Worm (Caenorhabditis elegans): ENCODE measurements around the gene M110.3.

The M110.3 gene

DNA sequence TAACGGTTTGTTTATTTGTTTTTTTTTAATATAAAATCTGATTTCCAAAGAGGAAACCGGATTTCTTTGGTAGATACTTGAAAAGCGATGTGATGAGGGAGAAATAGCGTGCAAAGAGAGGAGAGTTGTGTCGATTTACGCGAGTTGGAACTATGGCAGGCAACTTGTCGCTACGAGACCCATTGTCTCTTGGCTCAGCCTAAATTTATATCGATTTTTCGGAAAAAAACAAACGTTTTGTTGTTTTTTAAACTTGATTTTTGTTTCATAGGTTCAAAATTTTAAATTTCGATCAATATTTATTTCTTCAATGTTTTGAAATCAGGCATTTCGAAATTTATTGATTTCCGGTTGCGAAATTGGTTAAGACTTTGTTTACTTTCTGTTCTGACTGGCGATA lies at the start of gene M110.3:
TSS of gene M110.3 (minus strand) at position 184 of the 400 bp plus-strand sequence.
- TF ChIP-seq tab-1 (GFP tag; IDR thresholded peaks at IDR 0.05) = no peak
- TF ChIP-seq ztf-29 (GFP tag; IDR thresholded peaks at IDR 0.05) = no peak
- TF ChIP-seq T22C8.4 (GFP tag; IDR thresholded peaks at IDR 0.05) = peak; percentile 63; the same call in 1 of the 2 replicates

DNA sequence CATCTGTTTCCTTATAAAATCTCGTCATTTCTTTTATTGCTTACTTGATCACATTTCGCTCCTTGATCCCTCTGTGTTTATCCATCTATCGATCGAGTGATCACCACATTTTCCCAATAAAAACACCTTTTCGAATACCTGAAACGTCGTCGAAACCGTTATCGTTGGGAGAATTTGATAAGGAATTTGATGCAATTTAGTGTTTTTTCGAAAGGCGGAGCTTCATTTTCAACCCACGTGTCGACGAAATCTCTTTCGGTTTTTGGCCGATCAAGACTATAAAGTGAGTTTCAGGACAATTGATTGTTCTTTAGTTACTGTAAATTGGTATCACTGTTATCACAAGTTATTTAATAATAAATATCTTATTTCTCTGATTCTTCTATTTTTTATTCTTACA lies 48.2 kb upstream of the M110.3 start, which contains the start of gene srdh-1:
TSS of gene srdh-1 (plus strand) at position 43 of the 400 bp plus-strand sequence.
- TF ChIP-seq klf-2 (GFP tag; conservative IDR thresholded peaks at IDR 0.05) = no peak
- no peak for TF ChIP-seq med-1 (GFP tag; optimal IDR thresholded peaks at IDR 0.05; ENCODE audit: insufficient read depth)
- TF ChIP-seq T22C8.4 (GFP tag; IDR thresholded peaks at IDR 0.05) = no peak
- no peak for TF ChIP-seq cog-1 (tag; optimal IDR thresholded peaks at IDR 0.05)
- no peak for TF ChIP-seq ref-1 (GFP tag; conservative IDR thresholded peaks at IDR 0.05)
- TF ChIP-seq tab-1 (GFP tag; IDR thresholded peaks at IDR 0.05) = no peak
- TF ChIP-seq flt-1 (GFP tag; IDR thresholded peaks at IDR 0.05) = no peak
- TF ChIP-seq ztf-23 (GFP tag; IDR thresholded peaks at IDR 0.05) = no peak
- TF ChIP-seq ztf-29 (GFP tag; IDR thresholded peaks at IDR 0.05) = no peak

DNA sequence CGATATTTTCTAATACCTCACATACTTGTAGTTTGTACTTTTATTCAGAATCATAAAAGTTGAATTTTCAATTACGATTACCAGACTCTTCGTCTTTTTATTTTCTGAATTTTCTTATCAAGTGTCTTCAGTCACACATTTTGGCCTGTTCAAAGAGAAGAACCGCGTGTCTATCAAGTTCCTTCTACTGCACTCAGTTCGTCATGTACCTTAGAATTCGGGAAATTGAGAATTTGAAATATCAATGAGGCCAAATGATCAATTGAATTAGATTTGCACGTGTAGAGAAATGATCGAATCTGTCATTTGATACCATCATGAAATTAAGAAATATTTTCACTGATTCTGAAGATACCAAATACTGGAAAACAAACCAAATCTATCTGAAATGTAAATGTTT lies 47.1 kb upstream of the M110.3 start:
- TF ChIP-seq ztf-23 (GFP tag; IDR thresholded peaks at IDR 0.05) (no peak), T22C8.4 (GFP tag; IDR thresholded peaks at IDR 0.05) (no peak), klf-2 (GFP tag; conservative IDR thresholded peaks at IDR 0.05) (no peak), cog-1 (tag; optimal IDR thresholded peaks at IDR 0.05) (no peak), ztf-29 (GFP tag; IDR thresholded peaks at IDR 0.05) (no peak), flt-1 (GFP tag; IDR thresholded peaks at IDR 0.05) (no peak), ref-1 (GFP tag; conservative IDR thresholded peaks at IDR 0.05) (no peak), tab-1 (GFP tag; IDR thresholded peaks at IDR 0.05) (no peak), med-1 (GFP tag; optimal IDR thresholded peaks at IDR 0.05; ENCODE audit: insufficient read depth) (no peak)

- TF ChIP-seq cog-1 (tag; optimal IDR thresholded peaks at IDR 0.05) (no peak), ztf-23 (GFP tag; IDR thresholded peaks at IDR 0.05) (no peak), T22C8.4 (GFP tag; IDR thresholded peaks at IDR 0.05) (no peak), flt-1 (GFP tag; IDR thresholded peaks at IDR 0.05) (no peak), klf-2 (GFP tag; conservative IDR thresholded peaks at IDR 0.05) (no peak), ztf-29 (GFP tag; IDR thresholded peaks at IDR 0.05) (no peak), ref-1 (GFP tag; conservative IDR thresholded peaks at IDR 0.05) (no peak), med-1 (GFP tag; optimal IDR thresholded peaks at IDR 0.05; ENCODE audit: insufficient read depth) (no peak), tab-1 (GFP tag; IDR thresholded peaks at IDR 0.05) (no peak)
These were observed 43.3 kb upstream of the M110.3 start for ce11 chrII:8259674-8260073.

DNA sequence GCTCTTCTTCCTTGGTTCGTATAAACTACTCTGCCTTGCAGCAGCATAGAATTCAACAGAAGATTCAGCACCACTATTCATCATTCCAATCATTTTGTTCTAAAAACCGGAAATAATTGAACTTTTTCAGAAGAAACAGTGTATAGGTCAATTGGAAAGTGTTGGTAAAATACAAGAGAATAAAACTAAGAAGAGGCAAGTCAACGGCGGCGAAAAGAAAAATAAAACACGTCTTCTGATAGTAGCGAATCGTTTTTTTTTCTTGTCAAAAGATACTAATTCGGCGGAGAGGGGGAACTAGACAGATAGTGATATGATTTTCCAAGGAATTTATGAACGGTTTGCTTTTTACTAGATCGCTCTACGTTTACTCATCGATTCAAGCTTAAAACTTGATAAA lies 42.6 kb upstream of the M110.3 start, which contains the start of gene F35C11.6:
TSS of gene F35C11.6 (minus strand) at position 101 of the 400 bp plus-strand sequence.
- no peak for TF ChIP-seq klf-2 (GFP tag; conservative IDR thresholded peaks at IDR 0.05)
- TF ChIP-seq tab-1 (GFP tag; IDR thresholded peaks at IDR 0.05) = no peak
- TF ChIP-seq cog-1 (tag; optimal IDR thresholded peaks at IDR 0.05) = no peak
- no peak for TF ChIP-seq ztf-29 (GFP tag; IDR thresholded peaks at IDR 0.05)
- TF ChIP-seq T22C8.4 (GFP tag; IDR thresholded peaks at IDR 0.05) = no peak
- no peak for TF ChIP-seq ztf-23 (GFP tag; IDR thresholded peaks at IDR 0.05)
- TF ChIP-seq ref-1 (GFP tag; conservative IDR thresholded peaks at IDR 0.05) = no peak
- no peak for TF ChIP-seq med-1 (GFP tag; optimal IDR thresholded peaks at IDR 0.05; ENCODE audit: insufficient read depth)
- TF ChIP-seq flt-1 (GFP tag; IDR thresholded peaks at IDR 0.05) = no peak

- no peak for TF ChIP-seq flt-1 (GFP tag; IDR thresholded peaks at IDR 0.05)
- no peak for TF ChIP-seq cog-1 (tag; optimal IDR thresholded peaks at IDR 0.05)
- TF ChIP-seq tab-1 (GFP tag; IDR thresholded peaks at IDR 0.05) = no peak
- TF ChIP-seq T22C8.4 (GFP tag; IDR thresholded peaks at IDR 0.05) = no peak
- TF ChIP-seq ref-1 (GFP tag; conservative IDR thresholded peaks at IDR 0.05) = no peak
- TF ChIP-seq ztf-29 (GFP tag; IDR thresholded peaks at IDR 0.05) = no peak
- no peak for TF ChIP-seq klf-2 (GFP tag; conservative IDR thresholded peaks at IDR 0.05)
- no peak for TF ChIP-seq ztf-23 (GFP tag; IDR thresholded peaks at IDR 0.05)
- TF ChIP-seq med-1 (GFP tag; optimal IDR thresholded peaks at IDR 0.05; ENCODE audit: insufficient read depth) = no peak
These were observed 39.6 kb upstream of the M110.3 start, which contains the start of gene F35C11.7 for ce11 chrII:8256013-8256412. F35C11.7 (plus strand) TSS chrII:8256313.

DNA sequence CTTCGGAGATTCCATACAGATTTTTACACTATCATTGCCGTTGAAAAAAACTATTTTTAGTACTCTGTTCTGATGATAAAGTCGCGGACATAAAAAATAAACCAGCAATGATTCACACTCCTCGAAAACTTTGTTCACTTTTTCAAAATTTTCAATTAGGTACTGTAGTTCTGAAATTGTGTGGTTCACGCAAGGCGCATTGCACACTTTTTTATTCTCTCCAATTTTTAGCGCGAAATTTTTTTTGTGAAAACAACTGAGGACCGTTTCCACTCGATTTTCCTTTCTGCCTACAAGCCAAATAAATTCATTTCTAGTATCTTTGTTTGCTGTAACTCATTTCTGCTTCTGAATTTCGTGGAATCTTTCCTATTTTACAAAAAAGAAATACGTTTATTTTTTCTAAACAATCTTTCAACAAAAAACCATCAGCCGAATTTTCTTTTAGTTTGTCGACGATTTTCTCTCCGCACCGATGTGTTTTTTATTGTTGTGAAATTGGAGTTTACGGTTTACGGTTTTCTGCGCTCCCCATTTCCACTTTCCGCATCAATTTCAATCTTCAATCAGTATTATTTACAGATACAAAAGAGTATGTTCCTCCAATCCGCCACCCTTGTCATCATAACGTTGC lies 36.9 kb upstream of the M110.3 start, which contains the start of gene F35C11.5:
TSS of gene F35C11.5 (plus strand) at position 584 of the 634 bp plus-strand sequence.
- TF ChIP-seq ref-1 (GFP tag; conservative IDR thresholded peaks at IDR 0.05) (no peak), ztf-23 (GFP tag; IDR thresholded peaks at IDR 0.05) (no peak), T22C8.4 (GFP tag; IDR thresholded peaks at IDR 0.05) (no peak), klf-2 (GFP tag; conservative IDR thresholded peaks at IDR 0.05) (no peak), flt-1 (GFP tag; IDR thresholded peaks at IDR 0.05) (no peak), med-1 (GFP tag; optimal IDR thresholded peaks at IDR 0.05; ENCODE audit: insufficient read depth) (no peak), ztf-29 (GFP tag; IDR thresholded peaks at IDR 0.05) (no peak), cog-1 (tag; optimal IDR thresholded peaks at IDR 0.05) (no peak), tab-1 (GFP tag; IDR thresholded peaks at IDR 0.05) (no peak)

DNA sequence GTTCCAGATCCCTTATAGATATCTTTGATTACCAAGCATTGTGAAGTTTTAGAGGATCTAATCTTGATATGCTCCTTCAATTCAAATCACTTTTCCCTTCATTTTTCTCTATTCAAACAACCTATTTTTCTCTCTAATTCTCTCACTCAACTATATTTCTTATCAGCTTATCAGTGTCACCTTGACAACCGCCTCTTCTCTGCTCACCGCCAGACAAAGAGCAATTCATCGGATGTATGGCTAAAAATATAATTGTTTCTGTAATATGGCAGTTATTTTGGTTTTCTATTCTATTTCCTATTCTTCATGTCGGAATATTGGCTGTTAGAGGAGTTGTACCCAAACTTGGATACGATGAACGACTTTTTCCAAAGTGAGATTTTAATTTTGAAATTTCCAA lies 33.3 kb upstream of the M110.3 start:
- TF ChIP-seq klf-2 (GFP tag; conservative IDR thresholded peaks at IDR 0.05) (no peak), ztf-29 (GFP tag; IDR thresholded peaks at IDR 0.05) (no peak), ref-1 (GFP tag; conservative IDR thresholded peaks at IDR 0.05) (no peak), T22C8.4 (GFP tag; IDR thresholded peaks at IDR 0.05) (no peak), flt-1 (GFP tag; IDR thresholded peaks at IDR 0.05) (no peak), med-1 (GFP tag; optimal IDR thresholded peaks at IDR 0.05; ENCODE audit: insufficient read depth) (no peak), ztf-23 (GFP tag; IDR thresholded peaks at IDR 0.05) (no peak), cog-1 (tag; optimal IDR thresholded peaks at IDR 0.05) (no peak), tab-1 (GFP tag; IDR thresholded peaks at IDR 0.05) (no peak)

DNA sequence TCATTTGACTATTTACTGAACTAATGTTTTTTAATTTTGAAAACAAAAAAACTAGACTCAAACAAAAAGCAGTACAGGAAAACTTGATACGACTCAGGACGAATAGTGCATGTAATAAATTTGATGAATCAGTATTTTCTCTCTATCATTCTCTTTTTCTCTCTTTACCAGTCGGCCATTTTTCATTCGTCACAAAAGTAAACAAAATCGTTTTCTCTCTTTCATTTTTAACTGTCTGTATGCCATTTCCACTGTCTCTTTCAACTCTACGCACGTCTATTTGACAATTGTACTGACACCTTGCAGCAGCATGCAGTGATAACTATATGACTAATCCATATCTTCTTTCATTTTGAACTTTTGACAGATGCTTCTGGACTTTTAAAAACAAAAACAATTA lies 32.3 kb upstream of the M110.3 start, which contains the start of the genes F35C11.2 and F35C11.4:
TSS of gene F35C11.2 (minus strand) at position 90 of the 400 bp plus-strand sequence.
TSS of gene F35C11.4 (plus strand) at position 260 of the 400 bp plus-strand sequence.
- TF ChIP-seq ref-1 (GFP tag; conservative IDR thresholded peaks at IDR 0.05) (no peak), flt-1 (GFP tag; IDR thresholded peaks at IDR 0.05) (no peak), ztf-29 (GFP tag; IDR thresholded peaks at IDR 0.05) (no peak)
